Worm (Caenorhabditis elegans): ENCODE measurements around the gene F25B5.5.

DNA sequence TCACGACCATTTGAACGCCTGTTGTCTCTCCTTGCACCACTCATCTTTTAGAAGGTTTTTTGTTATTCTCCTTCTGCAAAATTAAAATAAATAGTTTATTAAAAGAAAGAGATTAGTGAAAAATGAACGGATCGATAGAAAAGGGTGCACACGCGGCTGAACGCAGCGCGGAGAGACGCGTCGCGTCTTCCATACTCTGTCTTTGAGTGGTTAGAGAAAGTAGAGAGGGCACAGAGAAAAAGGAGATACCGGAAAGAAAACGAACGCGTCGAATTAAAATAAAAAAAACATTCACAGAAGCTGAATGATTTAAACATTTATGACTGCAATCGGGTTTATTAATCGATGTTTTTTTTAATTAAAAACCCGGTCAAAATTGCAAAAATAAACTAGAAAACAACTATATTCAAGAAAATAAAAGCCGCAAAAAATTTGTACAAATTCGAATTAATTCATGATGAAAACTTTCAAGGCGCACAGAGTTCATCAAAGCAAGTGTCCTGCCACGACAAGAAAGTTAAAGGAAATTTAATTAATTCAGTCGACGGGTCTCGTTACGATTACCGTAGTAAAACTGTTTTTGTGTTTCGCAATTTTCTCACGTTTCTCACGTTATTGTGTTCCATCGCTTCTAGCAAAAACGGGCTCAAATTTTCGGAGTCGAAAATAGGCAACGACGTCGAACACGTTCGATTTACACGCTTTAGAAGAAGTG lies 12.4 kb upstream of the F25B5.5 start, which contains the start of the genes nono-1 and nop-1:
- no peak for TF ChIP-seq ztf-4 (tag; optimal IDR thresholded peaks at IDR 0.05)
- TF ChIP-seq ceh-9 (tag; optimal IDR thresholded peaks at IDR 0.05) = no peak
- TF ChIP-seq fkh-10 (GFP tag; optimal IDR thresholded peaks at IDR 0.05) = no peak
- TF ChIP-seq ceh-82 (tag; optimal IDR thresholded peaks at IDR 0.05) = no peak
- TF ChIP-seq ZK546.5 (tag; optimal IDR thresholded peaks at IDR 0.05) = no peak
- TF ChIP-seq nhr-12 (tag; optimal IDR thresholded peaks at IDR 0.05) = no peak
